Worm (Caenorhabditis elegans) whole organism, young adult: ENCODE data around the gene F47B8.13.

Experiments used
- F23B12.7 ChIP-seq: sonication (generic microtip); optimal IDR thresholded peaks from 2 replicates; lab custom pipeline; 2017; ENCODE audit warnings: missing genetic modification characterization, mild to moderate bottlenecking, missing compliant biosample characterization, antibody characterized with exemption, moderate library complexity; ENCODE audit not compliant: insufficient read depth
- F49E8.2 ChIP-seq: sonication (generic microtip); optimal IDR thresholded peaks from 3 replicates; lab custom pipeline; 2017; ENCODE audit warnings: missing genetic modification characterization, mild to moderate bottlenecking, missing compliant biosample characterization, antibody characterized with exemption, moderate library complexity; ENCODE audit not compliant: insufficient read depth
- F57A8.1 ChIP-seq: fragments of 200-800 bp; sonication (Bioruptor generic); optimal IDR thresholded peaks from 2 replicates; lab custom pipeline; 2018; ENCODE audit warnings: mild to moderate bottlenecking, missing genetic modification characterization, moderate library complexity, missing compliant biosample characterization
- Y53G8AR.9 ChIP-seq: fragments of 200-800 bp; sonication (Bioruptor generic); conservative IDR thresholded peaks from 2 replicates; pipeline ENCODE4 v1.3.6; 2022; ENCODE audit warnings: missing genetic modification reagents, missing genetic modification characterization, missing compliant biosample characterization
- Y67H2A.10 ChIP-seq: fragments of 200-800 bp; sonication (Bioruptor generic); conservative IDR thresholded peaks from 2 replicates; pipeline ENCODE4 v1.3.6; 2022; ENCODE audit warnings: missing genetic modification reagents, missing genetic modification characterization, missing compliant biosample characterization
- Y95B8A.8 ChIP-seq: fragments of 200-800 bp; sonication (Bioruptor generic); IDR thresholded peaks from 2 replicates; pipeline ENCODE4 v1.3.6; 2022; ENCODE audit warnings: missing genetic modification reagents, missing genetic modification characterization, missing compliant biosample characterization
- akir-1 ChIP-seq: fragments of 200-800 bp; sonication (Bioruptor generic); optimal IDR thresholded peaks from 2 replicates; lab custom pipeline; 2018; ENCODE audit warnings: mild to moderate bottlenecking, missing genetic modification characterization, moderate library complexity, missing compliant biosample characterization
- aptf-2 ChIP-seq: fragments of 200-800 bp; sonication (Bioruptor generic); conservative IDR thresholded peaks from 2 replicates; pipeline ENCODE4 v1.3.6; 2022; ENCODE audit warnings: missing genetic modification reagents, missing genetic modification characterization, missing compliant biosample characterization
- aptf-3 ChIP-seq: fragments of 200-800 bp; sonication (Bioruptor generic); IDR thresholded peaks from 2 replicates; pipeline ENCODE4 v1.3.6; 2022; ENCODE audit warnings: missing genetic modification characterization, missing compliant biosample characterization
- attf-3 ChIP-seq: fragments of 200-800 bp; sonication (Bioruptor generic); conservative IDR thresholded peaks from 2 replicates; pipeline ENCODE4 v1.3.6; 2022; ENCODE audit warnings: missing genetic modification reagents, missing genetic modification characterization, missing compliant biosample characterization
- attf-6 ChIP-seq: fragments of 200-800 bp; sonication (Bioruptor generic); IDR thresholded peaks from 2 replicates; pipeline ENCODE4 v1.3.6; 2022; ENCODE audit warnings: missing genetic modification reagents, missing genetic modification characterization, missing compliant biosample characterization
- ceh-58 ChIP-seq: fragments of 200-800 bp; sonication (Bioruptor generic); IDR thresholded peaks from 2 replicates; pipeline ENCODE4 v1.3.6; 2022; ENCODE audit warnings: missing genetic modification characterization, missing compliant biosample characterization
- ceh-91 ChIP-seq: fragments of 200-800 bp; sonication (Bioruptor generic); IDR thresholded peaks from 2 replicates; pipeline ENCODE4 v1.3.6; 2022; ENCODE audit warnings: missing genetic modification reagents, missing genetic modification characterization, missing compliant biosample characterization
- chd-7 ChIP-seq: sonication (generic microtip); optimal IDR thresholded peaks from 2 replicates; lab custom pipeline; 2016; ENCODE audit warnings: mild to moderate bottlenecking, missing genetic modification characterization, moderate library complexity, missing compliant biosample characterization
- efl-1 ChIP-seq: fragments of 150-350 bp; optimal IDR thresholded peaks from 2 replicates; lab custom pipeline; 2014; ENCODE audit warnings: missing biosample characterization, missing genetic modification reagents, missing genetic modification characterization
- ekl-4 ChIP-seq: fragments of 200-800 bp; sonication (Bioruptor generic); IDR thresholded peaks from 2 replicates; pipeline ENCODE4 v1.3.6; 2022; ENCODE audit warnings: missing genetic modification reagents, missing genetic modification characterization, missing compliant biosample characterization
- fkh-3 ChIP-seq: sonication (generic microtip); optimal IDR thresholded peaks from 2 replicates; lab custom pipeline; 2016; ENCODE audit warnings: mild to moderate bottlenecking, missing genetic modification characterization, missing compliant biosample characterization
- gei-17 ChIP-seq: fragments of 200-800 bp; sonication (Bioruptor generic); optimal IDR thresholded peaks from 2 replicates; lab custom pipeline; 2018; ENCODE audit warnings: mild to moderate bottlenecking, missing genetic modification characterization, missing compliant biosample characterization
- hlh-26 ChIP-seq: fragments of 200-800 bp; sonication (Bioruptor generic); conservative IDR thresholded peaks from 2 replicates; pipeline ENCODE4 v1.3.6; 2022; ENCODE audit warnings: missing genetic modification reagents, missing genetic modification characterization, missing compliant biosample characterization
- hrde-1 ChIP-seq: sonication (generic microtip); optimal IDR thresholded peaks from 2 replicates; lab custom pipeline; 2016; ENCODE audit warnings: missing genetic modification characterization, mild to moderate bottlenecking, missing compliant biosample characterization, moderate library complexity, missing genotype, missing genetic modification reagents, borderline replicate concordance
- let-526 ChIP-seq: fragments of 200-800 bp; sonication (Bioruptor generic); IDR thresholded peaks from 2 replicates; pipeline ENCODE4 v1.3.6; 2022; ENCODE audit warnings: missing genetic modification reagents, missing genetic modification characterization, missing compliant biosample characterization
- lin-35 ChIP-seq, 3 experiments: fragments of 150-350 bp in 2 of 3; sonication (generic microtip) in 1 of 3; optimal IDR thresholded peaks; 2 replicates each; lab custom pipeline; 2014 to 2018; ENCODE audit warnings: missing biosample characterization in 3 of 3, missing genetic modification characterization in 3 of 3, missing genetic modification reagents in 3 of 3
- lin-54 ChIP-seq: fragments of 200-800 bp; sonication (Bioruptor generic); optimal IDR thresholded peaks from 2 replicates; lab custom pipeline; 2018; ENCODE audit warnings: mild to moderate bottlenecking, missing genetic modification characterization, missing compliant biosample characterization
- lir-1 ChIP-seq: fragments of 200-800 bp; sonication (Bioruptor generic); conservative IDR thresholded peaks from 2 replicates; pipeline ENCODE4 v1.3.6; 2022; ENCODE audit warnings: missing genetic modification reagents, missing genetic modification characterization, missing compliant biosample characterization
- lsy-27 ChIP-seq: sonication (generic microtip); optimal IDR thresholded peaks from 2 replicates; lab custom pipeline; 2017; ENCODE audit warnings: missing genetic modification characterization, mild to moderate bottlenecking, missing compliant biosample characterization, antibody characterized with exemption, missing genotype, borderline replicate concordance; ENCODE audit not compliant: insufficient read depth
- madf-3 ChIP-seq: fragments of 200-800 bp; sonication (Bioruptor generic); IDR thresholded peaks from 2 replicates; pipeline ENCODE4 v1.3.6; 2022; ENCODE audit warnings: missing genetic modification reagents, missing genetic modification characterization, missing compliant biosample characterization
- nhr-27 ChIP-seq: fragments of 200-800 bp; sonication (Bioruptor generic); optimal IDR thresholded peaks from 2 replicates; lab custom pipeline; 2018; ENCODE audit warnings: mild to moderate bottlenecking, missing genetic modification characterization, moderate library complexity, missing compliant biosample characterization
- sea-2 ChIP-seq: fragments of 200-800 bp; sonication (Bioruptor generic); IDR thresholded peaks from 2 replicates; pipeline ENCODE4 v1.3.6; 2022; ENCODE audit warnings: missing genetic modification characterization, missing compliant biosample characterization
- tbp1 ChIP-seq: fragments of 200-800 bp; sonication (Bioruptor generic); optimal IDR thresholded peaks from 2 replicates; lab custom pipeline; 2018; ENCODE audit warnings: mild to moderate bottlenecking, missing genetic modification characterization, missing compliant biosample characterization
- xnd-1 ChIP-seq: sonication (generic microtip); optimal IDR thresholded peaks from 2 replicates; lab custom pipeline; 2016; ENCODE audit warnings: missing genotype, missing genetic modification reagents, missing genetic modification characterization, missing compliant biosample characterization
- ztf-26 ChIP-seq: sonication (generic microtip); optimal IDR thresholded peaks from 2 replicates; lab custom pipeline; 2017; ENCODE audit warnings: missing genetic modification characterization, missing compliant biosample characterization
- ztf-28 ChIP-seq: fragments of 200-800 bp; sonication (Bioruptor generic); IDR thresholded peaks from 2 replicates; pipeline ENCODE4 v1.3.6; 2022; ENCODE audit warnings: missing genetic modification reagents, missing genetic modification characterization, missing compliant biosample characterization
- ztf-6 ChIP-seq: fragments of 200-800 bp; sonication (Bioruptor generic); IDR thresholded peaks from 2 replicates; pipeline ENCODE4 v1.3.6; 2022; ENCODE audit warnings: missing genetic modification reagents, missing genetic modification characterization, missing compliant biosample characterization

Gene F47B8.13

ce11 chrV:14331477-14331876 is 11.9 kb upstream of the F47B8.13 start, which contains the start of gene F47B8.8:
F47B8.8 (plus strand) TSS chrV:14331733.
- TF ChIP-seq lir-1 (GFP tag; lab: Robert Waterston, UW) (no peak), aptf-3 (GFP tag; lab: Robert Waterston, UW) (no peak), attf-3 (GFP tag; lab: Robert Waterston, UW) (no peak), sea-2 (GFP tag; lab: Robert Waterston, UW) (no peak), gei-17 (no peak), ztf-28 (no peak), F57A8.1 (GFP tag; lab: Kevin White, UChicago) (no peak)

- TF ChIP-seq Y67H2A.10 (no peak), aptf-2 (GFP tag; lab: Robert Waterston, UW) (no peak), ceh-91 (no peak), chd-7 (no peak), Y53G8AR.9 (no peak), xnd-1 (tag; lab: Kevin White, UChicago) (no peak), hlh-26 (GFP tag; lab: Robert Waterston, UW) (no peak), efl-1 (GFP tag; lab: Kevin White, UChicago) (no peak), ceh-58 (GFP tag; lab: Robert Waterston, UW) (no peak), fkh-3 (tag; lab: Kevin White, UChicago) (no peak), tbp1 (no peak)
Observed at ce11 chrV:14328806-14329205, 9.3 kb upstream of the F47B8.13 start, which contains the start of gene pepm-1. pepm-1 (plus strand) TSS chrV:14329106.

ce11 chrV:14327776-14328175 is 8.2 kb upstream of the F47B8.13 start, which contains the start of gene F47B8.5:
F47B8.5 (minus strand) TSS chrV:14327876.
- TF ChIP-seq let-526 (GFP tag; lab: Robert Waterston, UW) (no peak), ekl-4 (GFP tag; lab: Robert Waterston, UW) (no peak), lin-35 (GFP tag; optimal IDR thresholded peaks at IDR 0.05; lab: Kevin White, UChicago) (no peak), ztf-26 (tag; lab: Kevin White, UChicago) (no peak), attf-6 (GFP tag; lab: Robert Waterston, UW) (no peak), ztf-6 (no peak), hrde-1 (tag; lab: Kevin White, UChicago) (no peak), nhr-27 (tag; lab: Kevin White, UChicago) (no peak), lsy-27 (tag; lab: Kevin White, UChicago) (no peak), Y95B8A.8 (no peak), F23B12.7 (no peak), akir-1 (GFP tag; lab: Kevin White, UChicago) (no peak), lin-54 (GFP tag; lab: Kevin White, UChicago) (no peak), F49E8.2 (tag; lab: Kevin White, UChicago) (no peak), madf-3 (GFP tag; lab: Robert Waterston, UW) (no peak)
